Fruit fly (Drosophila melanogaster) S2 (cell line): Measurements from ENCODE around the gene cl.

ENCODE experiments used
- CG8478 ChIP-seq: fragments of >200 bp; optimal IDR thresholded peaks from 2 replicates; lab custom pipeline; 2018
- CTCF ChIP-seq, 2 experiments: fragments of >200 bp; optimal IDR thresholded peaks; 2 replicates each; lab custom pipeline; 2018

dm6 chr2L:5523848-5524473, 4.0 kb downstream of the cl start, which contains the start of the genes Vps52 and Elp4:
- TF ChIP-seq CTCF (optimal IDR thresholded peaks at IDR 0.05; lab: Kevin White, UChicago) (no peak), CG8478 (lab: Kevin White, UChicago) (no peak)
